Fruit fly (Drosophila melanogaster) whole organism, embryonic: ENCODE data around the gene gish.

Source experiments
- Abd-B ChIP-seq: fragments of 200-800 bp; sonication (Bioruptor generic); optimal IDR thresholded peaks from 2 replicates; lab custom pipeline; 2018; ENCODE audit warnings: missing biosample characterization, mild to moderate bottlenecking, missing genetic modification characterization, moderate library complexity
- Ada2b ChIP-seq: fragments of 200-800 bp; sonication (Bioruptor generic); IDR thresholded peaks from 2 replicates; pipeline ENCODE4 v1.3.6; 2022; ENCODE audit warnings: missing biosample characterization, missing genetic modification characterization
- BEAF-32 ChIP-seq: fragments of 200-800 bp; sonication (Bioruptor generic); optimal IDR thresholded peaks from 3 replicates; lab custom pipeline; 2017; ENCODE audit warnings: missing biosample characterization, missing genetic modification characterization, mild to moderate bottlenecking, moderate library complexity, missing genetic modification reagents
- CG10274 ChIP-seq: fragments of 200-800 bp; sonication (Bioruptor generic); optimal IDR thresholded peaks from 3 replicates; lab custom pipeline; 2017; ENCODE audit warnings: missing biosample characterization, mild to moderate bottlenecking, missing genetic modification characterization
- CG10979 ChIP-seq: fragments of 200-800 bp; sonication (Bioruptor generic); optimal IDR thresholded peaks from 2 replicates; lab custom pipeline; 2018; ENCODE audit warnings: missing biosample characterization, mild to moderate bottlenecking, missing genetic modification characterization, moderate library complexity
- CG11085 ChIP-seq: fragments of 200-800 bp; sonication (Bioruptor generic); IDR thresholded peaks from 2 replicates; pipeline ENCODE4 v1.3.6; 2022; ENCODE audit warnings: missing biosample characterization, missing genetic modification characterization
- CG12391 ChIP-seq: fragments of 200-800 bp; sonication (Bioruptor generic); optimal IDR thresholded peaks from 3 replicates; lab custom pipeline; 2018; ENCODE audit warnings: missing biosample characterization, mild to moderate bottlenecking, missing genetic modification characterization, moderate library complexity
- CG12769 ChIP-seq: fragments of 200-800 bp; sonication (Bioruptor generic); optimal IDR thresholded peaks from 2 replicates; lab custom pipeline; 2019; ENCODE audit warnings: missing biosample characterization, mild to moderate bottlenecking, missing genetic modification characterization, moderate library complexity
- CG12942 ChIP-seq: fragments of 200-800 bp; sonication (Bioruptor generic); optimal IDR thresholded peaks from 3 replicates; lab custom pipeline; 2016; ENCODE audit warnings: missing biosample characterization, missing genetic modification characterization
- CG13775 ChIP-seq: fragments of 200-800 bp; sonication (Bioruptor generic); optimal IDR thresholded peaks from 3 replicates; lab custom pipeline; 2017; ENCODE audit warnings: missing biosample characterization, mild to moderate bottlenecking, missing genetic modification characterization
- CG1529 ChIP-seq: fragments of 200-800 bp; sonication (Bioruptor generic); optimal IDR thresholded peaks from 3 replicates; lab custom pipeline; 2018; ENCODE audit warnings: missing biosample characterization, missing genetic modification characterization
- CG17328 ChIP-seq: fragments of 200-800 bp; sonication (Bioruptor generic); IDR thresholded peaks from 2 replicates; pipeline ENCODE4 v1.3.6; 2022; ENCODE audit warnings: missing biosample characterization, missing genetic modification characterization
- CG18476 ChIP-seq: fragments of 200-800 bp; sonication (Bioruptor generic); optimal IDR thresholded peaks from 2 replicates; lab custom pipeline; 2016; ENCODE audit warnings: missing biosample characterization, mild to moderate bottlenecking, missing genetic modification characterization
- CG2120 ChIP-seq: fragments of 200-800 bp; sonication (Bioruptor generic); optimal IDR thresholded peaks from 3 replicates; lab custom pipeline; 2016; ENCODE audit warnings: missing biosample characterization, missing genetic modification characterization
- CG3847 ChIP-seq: fragments of 200-800 bp; sonication (Bioruptor generic); IDR thresholded peaks from 2 replicates; pipeline ENCODE4 v1.3.6; 2022; ENCODE audit warnings: missing biosample characterization, missing genetic modification characterization
- CG4424 ChIP-seq: fragments of 200-800 bp; sonication (Bioruptor generic); optimal IDR thresholded peaks from 3 replicates; lab custom pipeline; 2016; ENCODE audit warnings: missing biosample characterization, missing genetic modification characterization
- CG4854 ChIP-seq: fragments of 200-800 bp; sonication (Bioruptor generic); optimal IDR thresholded peaks from 2 replicates; lab custom pipeline; 2016; ENCODE audit warnings: missing biosample characterization, missing genetic modification characterization, inconsistent platforms
- CG6654 ChIP-seq: fragments of 200-800 bp; sonication (Bioruptor generic); optimal IDR thresholded peaks from 2 replicates; lab custom pipeline; 2017; ENCODE audit warnings: missing biosample characterization, mild to moderate bottlenecking, missing genetic modification characterization
- Doc2 ChIP-seq: fragments of 200-800 bp; sonication (Bioruptor generic); IDR thresholded peaks from 2 replicates; pipeline ENCODE4 v1.3.6; 2022; ENCODE audit warnings: missing biosample characterization, missing genetic modification characterization
- Ets65A ChIP-seq: fragments of 200-800 bp; sonication (Bioruptor generic); peaks from one replicate; lab custom pipeline; 2016; ENCODE audit warnings: missing biosample characterization, missing genetic modification characterization
- Hey ChIP-seq: fragments of 200-800 bp; sonication (Bioruptor generic); optimal IDR thresholded peaks from 3 replicates; lab custom pipeline; 2018; ENCODE audit warnings: missing biosample characterization, mild to moderate bottlenecking, missing genetic modification characterization
- Hr78 ChIP-seq, 2 experiments: fragments of 200-800 bp in 1 of 2; fragments of >200 bp in 1 of 2; sonication (Bioruptor generic) in 1 of 2; optimal IDR thresholded peaks; 2 replicates each; lab custom pipeline; 2017 to 2019; ENCODE audit warnings: missing biosample characterization in 2 of 2, missing genetic modification characterization in 2 of 2, mild to moderate bottlenecking in 1 of 2, moderate library complexity in 1 of 2
- Med ChIP-seq: fragments of 200-800 bp; sonication (Bioruptor generic); peaks from one replicate; lab custom pipeline; 2016; ENCODE audit warnings: missing biosample characterization, missing genetic modification characterization, mild to moderate bottlenecking, inconsistent platforms, moderate library complexity
- Mrtf ChIP-seq: fragments of 200-800 bp; sonication (Bioruptor generic); IDR thresholded peaks from 3 replicates; pipeline ENCODE4 v1.3.6; 2022; ENCODE audit warnings: missing biosample characterization, missing genetic modification characterization
- Optix ChIP-seq: fragments of 200-800 bp; sonication (Bioruptor generic); IDR thresholded peaks from 3 replicates; pipeline ENCODE4 v1.3.6; 2022; ENCODE audit warnings: missing biosample characterization, missing genetic modification characterization
- Sox100B ChIP-seq: fragments of 200-800 bp; sonication (Bioruptor generic); optimal IDR thresholded peaks from 3 replicates; lab custom pipeline; 2018; ENCODE audit warnings: missing biosample characterization, mild to moderate bottlenecking, missing genetic modification characterization
- Spps ChIP-seq: fragments of 200-800 bp; sonication (Bioruptor generic); optimal IDR thresholded peaks from 2 replicates; lab custom pipeline; 2018; ENCODE audit warnings: missing biosample characterization, mild to moderate bottlenecking, missing genetic modification characterization
- TFAM ChIP-seq: fragments of 200-800 bp; sonication (Bioruptor generic); optimal IDR thresholded peaks from 2 replicates; lab custom pipeline; 2017; ENCODE audit warnings: missing biosample characterization, missing genetic modification characterization, inconsistent platforms
- Tbp ChIP-seq: fragments of >200 bp; optimal IDR thresholded peaks from 2 replicates; lab custom pipeline; 2018; ENCODE audit warnings: missing biosample characterization, missing genetic modification characterization
- Trl ChIP-seq, 3 experiments: fragments of >200 bp in 2 of 3; fragments of 200-800 bp in 1 of 3; sonication (Bioruptor generic) in 1 of 3; optimal IDR thresholded peaks; 2 replicates in 1 of 3; 3 replicates in 2 of 3; lab custom pipeline; 2016 to 2017; ENCODE audit warnings: missing biosample characterization in 1 of 3, missing genetic modification characterization in 1 of 3
- Xbp1 ChIP-seq: fragments of 200-800 bp; sonication (Bioruptor generic); optimal IDR thresholded peaks from 3 replicates; lab custom pipeline; 2016; ENCODE audit warnings: missing biosample characterization, mild to moderate bottlenecking, missing genetic modification characterization
- ara ChIP-seq: fragments of 200-800 bp; sonication (Bioruptor generic); IDR thresholded peaks from 2 replicates; pipeline ENCODE4 v1.3.6; 2022; ENCODE audit warnings: missing biosample characterization, missing genetic modification characterization
- ash1 ChIP-seq: fragments of 200-800 bp; sonication (Bioruptor generic); optimal IDR thresholded peaks from 2 replicates; lab custom pipeline; 2018; ENCODE audit warnings: missing biosample characterization, mild to moderate bottlenecking, missing genetic modification characterization
- ato ChIP-seq: fragments of 200-800 bp; sonication (Bioruptor generic); IDR thresholded peaks from 2 replicates; pipeline ENCODE4 v1.3.6; 2022; ENCODE audit warnings: missing biosample characterization, missing genetic modification characterization; ENCODE audit not compliant: partially characterized antibody
- crol ChIP-seq: fragments of 200-800 bp; sonication (Bioruptor generic); IDR thresholded peaks from 2 replicates; pipeline ENCODE4 v1.3.6; 2022; ENCODE audit warnings: missing biosample characterization, missing genetic modification characterization
- cwo ChIP-seq: fragments of 200-800 bp; sonication (Bioruptor generic); optimal IDR thresholded peaks from 3 replicates; lab custom pipeline; 2017; ENCODE audit warnings: missing biosample characterization, missing genetic modification characterization, mild to moderate bottlenecking, moderate library complexity, missing genetic modification reagents
- dmrt11E ChIP-seq: fragments of 200-800 bp; sonication (Bioruptor generic); optimal IDR thresholded peaks from 3 replicates; lab custom pipeline; 2018; ENCODE audit warnings: missing biosample characterization, mild to moderate bottlenecking, missing genetic modification characterization, moderate library complexity
- ewg ChIP-seq: fragments of 200-800 bp; sonication (Bioruptor generic); optimal IDR thresholded peaks from 3 replicates; lab custom pipeline; 2017; ENCODE audit warnings: mild to moderate bottlenecking, missing biosample characterization, missing genetic modification reagents, missing genetic modification characterization
- her ChIP-seq: fragments of 200-800 bp; sonication (Bioruptor generic); optimal IDR thresholded peaks from 2 replicates; lab custom pipeline; 2016; ENCODE audit warnings: missing biosample characterization, missing genetic modification characterization
- ind ChIP-seq: fragments of 200-800 bp; sonication (Bioruptor generic); optimal IDR thresholded peaks from 3 replicates; lab custom pipeline; 2016; ENCODE audit warnings: missing biosample characterization, missing genetic modification characterization
- klu ChIP-seq: fragments of 200-800 bp; sonication (Bioruptor generic); IDR thresholded peaks from 2 replicates; pipeline ENCODE4 v1.3.6; 2022; ENCODE audit warnings: missing biosample characterization, missing genetic modification characterization
- knrl ChIP-seq: fragments of 200-800 bp; sonication (Bioruptor generic); IDR thresholded peaks from 3 replicates; pipeline ENCODE4 v1.3.6; 2022; ENCODE audit warnings: missing biosample characterization, missing genetic modification characterization; ENCODE audit not compliant: partially characterized antibody
- lilli ChIP-seq: fragments of 200-800 bp; sonication (Bioruptor generic); optimal IDR thresholded peaks from 3 replicates; lab custom pipeline; 2016; ENCODE audit warnings: missing biosample characterization, missing genetic modification characterization
- mirr ChIP-seq: fragments of 200-800 bp; sonication (Bioruptor generic); optimal IDR thresholded peaks from 3 replicates; lab custom pipeline; 2018; ENCODE audit warnings: missing biosample characterization, mild to moderate bottlenecking, missing genetic modification characterization
- nerfin-1 ChIP-seq: fragments of 200-800 bp; sonication (Bioruptor generic); optimal IDR thresholded peaks from 3 replicates; lab custom pipeline; 2019; ENCODE audit warnings: missing biosample characterization, mild to moderate bottlenecking, missing genetic modification characterization, moderate library complexity
- pfk ChIP-seq: fragments of 200-800 bp; sonication (Bioruptor generic); optimal IDR thresholded peaks from 2 replicates; lab custom pipeline; 2018; ENCODE audit warnings: missing biosample characterization, mild to moderate bottlenecking, missing genetic modification characterization, moderate library complexity
- run ChIP-seq: fragments of 200-800 bp; sonication (Bioruptor generic); optimal IDR thresholded peaks from 3 replicates; lab custom pipeline; 2018; ENCODE audit warnings: missing biosample characterization, mild to moderate bottlenecking, missing genetic modification characterization
- sim ChIP-seq: fragments of 200-800 bp; sonication (Bioruptor generic); IDR thresholded peaks from 2 replicates; pipeline ENCODE4 v1.3.6; 2022; ENCODE audit warnings: missing biosample characterization, missing genetic modification characterization
- stc ChIP-seq: fragments of 200-800 bp; sonication (Bioruptor generic); IDR thresholded peaks from 2 replicates; pipeline ENCODE4 v1.3.6; 2022; ENCODE audit warnings: missing biosample characterization, missing genetic modification characterization

The gish gene

dm6 chr3R:16309302-16310080 is 37.2 kb downstream of the gish start (continued):
- TF ChIP-seq Trl (optimal IDR thresholded peaks at IDR 0.05; lab: Kevin White, UChicago) (no peak), Trl (GFP tag; optimal IDR thresholded peaks at IDR 0.05; lab: Kevin White, UChicago) (peak; percentile 11), Spps (tag; lab: Kevin White, UChicago) (no peak), Doc2 (GFP tag; lab: Robert Waterston, UW) (no peak), ato (GFP tag; lab: Robert Waterston, UW) (no peak), Hey (tag; lab: Kevin White, UChicago) (no peak), CG10979 (peak; percentile 3), BEAF-32 (GFP tag; lab: Kevin White, UChicago) (no peak), ind (GFP tag; lab: Kevin White, UChicago) (peak; percentile 26), Ets65A (peak; percentile 91), ash1 (GFP tag; lab: Kevin White, UChicago) (no peak), klu (no peak), knrl (GFP tag; lab: Robert Waterston, UW) (no peak), Mrtf (GFP tag; lab: Robert Waterston, UW) (peak; percentile 27; the same call in 1 of the 3 replicates), Med (GFP tag; lab: Kevin White, UChicago) (peak; percentile 87), Sox100B (GFP tag; lab: Kevin White, UChicago) (peak; percentile 21), Hr78 (GFP tag; optimal IDR thresholded peaks at IDR 0.05; lab: Kevin White, UChicago) (no peak), ara (GFP tag; lab: Robert Waterston, UW) (peak; percentile 37; the same call in 1 of the 2 replicates), Abd-B (GFP tag; lab: Kevin White, UChicago) (no peak), dmrt11E (no peak), CG4854 (peak; percentile 18), TFAM (GFP tag; lab: Kevin White, UChicago) (no peak), Ada2b (peak; percentile 50), CG1529 (GFP tag; lab: Kevin White, UChicago) (peak; percentile 100), cwo (GFP tag; lab: Kevin White, UChicago) (no peak), CG11085 (GFP tag; lab: Robert Waterston, UW) (no peak), CG12391 (tag; lab: Kevin White, UChicago) (peak; percentile 46), CG13775 (GFP tag; lab: Kevin White, UChicago) (peak; percentile 2), CG6654 (no peak), CG2120 (GFP tag; lab: Kevin White, UChicago) (peak; percentile 41), Tbp (no peak), CG12942 (GFP tag; lab: Kevin White, UChicago) (no peak), her (GFP tag; lab: Kevin White, UChicago) (no peak), CG18476 (GFP tag; lab: Kevin White, UChicago) (no peak), nerfin-1 (tag; lab: Kevin White, UChicago) (no peak), Xbp1 (GFP tag; lab: Kevin White, UChicago) (peak; percentile 33), sim (no peak), crol (GFP tag; lab: Robert Waterston, UW) (no peak; the same call in 1 of the 2 replicates), mirr (no peak), pfk (no peak), ewg (GFP tag; lab: Kevin White, UChicago) (no peak), lilli (peak; percentile 30), CG10274 (GFP tag; lab: Kevin White, UChicago) (no peak), run (tag; lab: Kevin White, UChicago) (no peak), CG12769 (peak; percentile 31), stc (GFP tag; lab: Robert Waterston, UW) (peak; percentile 43; the same call in 1 of the 2 replicates), CG4424 (GFP tag; lab: Kevin White, UChicago) (peak; percentile 0), CG3847 (no peak), Optix (GFP tag; lab: Robert Waterston, UW) (no peak), CG17328 (GFP tag; lab: Robert Waterston, UW) (peak; percentile 51; the same call in 1 of the 2 replicates)
